Fruit fly (Drosophila melanogaster) whole organism, adult: ENCODE results near the gene CG7518.

Source experiments
- CG11617 ChIP-seq: fragments of 200-800 bp; sonication (Bioruptor generic); optimal IDR thresholded peaks from 2 replicates; lab custom pipeline; 2017; ENCODE audit warnings: mild to moderate bottlenecking, missing biosample characterization, missing genetic modification reagents, missing genetic modification characterization
- CG12768 ChIP-seq: fragments of 200-800 bp; sonication (Bioruptor generic); optimal IDR thresholded peaks from 2 replicates; lab custom pipeline; 2017; ENCODE audit warnings: missing biosample characterization, missing genetic modification characterization, mild to moderate bottlenecking, moderate library complexity, missing genetic modification reagents
- CG14711 ChIP-seq: fragments of 200-800 bp; sonication (Bioruptor generic); optimal IDR thresholded peaks from 2 replicates; lab custom pipeline; 2018; ENCODE audit warnings: missing biosample characterization, mild to moderate bottlenecking, missing genetic modification characterization, moderate library complexity
- CG1620 ChIP-seq: fragments of 200-800 bp; sonication (Bioruptor generic); optimal IDR thresholded peaks from 2 replicates; lab custom pipeline; 2016; ENCODE audit warnings: missing biosample characterization, missing genetic modification characterization
- CG33017 ChIP-seq: fragments of 200-800 bp; sonication (Bioruptor generic); optimal IDR thresholded peaks from 2 replicates; lab custom pipeline; 2018; ENCODE audit warnings: missing biosample characterization, mild to moderate bottlenecking, missing genetic modification characterization, moderate library complexity
- CG5204 ChIP-seq: fragments of 200-800 bp; sonication (Bioruptor generic); optimal IDR thresholded peaks from 2 replicates; lab custom pipeline; 2016; ENCODE audit warnings: missing biosample characterization, missing genetic modification characterization
- CG7045 ChIP-seq: fragments of 200-800 bp; sonication (Bioruptor generic); optimal IDR thresholded peaks from 2 replicates; lab custom pipeline; 2017; ENCODE audit warnings: missing biosample characterization, mild to moderate bottlenecking, missing genetic modification characterization
- CG7101 ChIP-seq: fragments of 200-800 bp; sonication (Bioruptor generic); optimal IDR thresholded peaks from 2 replicates; lab custom pipeline; 2018; ENCODE audit warnings: missing biosample characterization, mild to moderate bottlenecking, missing genetic modification characterization, moderate library complexity
- Clk ChIP-seq: fragments of 200-800 bp; sonication (Bioruptor generic); optimal IDR thresholded peaks from 2 replicates; lab custom pipeline; 2017; ENCODE audit warnings: missing biosample characterization, missing genetic modification characterization
- Crg-1 ChIP-seq: fragments of 200-800 bp; sonication (Bioruptor generic); optimal IDR thresholded peaks from 2 replicates; lab custom pipeline; 2016; ENCODE audit warnings: missing biosample characterization, missing genetic modification characterization
- Hr96 ChIP-seq: fragments of 200-800 bp; sonication (Bioruptor generic); optimal IDR thresholded peaks from 2 replicates; lab custom pipeline; 2016; ENCODE audit warnings: missing biosample characterization, missing genetic modification characterization
- Mnt ChIP-seq: fragments of 200-800 bp; sonication (Bioruptor generic); optimal IDR thresholded peaks from 2 replicates; lab custom pipeline; 2016; ENCODE audit warnings: missing biosample characterization, mild to moderate bottlenecking, missing genetic modification characterization
- bab1 ChIP-seq: fragments of 200-800 bp; sonication (Bioruptor generic); optimal IDR thresholded peaks from 3 replicates; lab custom pipeline; 2019; ENCODE audit warnings: missing biosample characterization, mild to moderate bottlenecking, missing genetic modification characterization, moderate library complexity
- cic ChIP-seq: fragments of 200-800 bp; sonication (Bioruptor generic); optimal IDR thresholded peaks from 2 replicates; lab custom pipeline; 2017; ENCODE audit warnings: missing biosample characterization, mild to moderate bottlenecking, missing genetic modification characterization, moderate library complexity
- cnc ChIP-seq, 2 experiments: fragments of >200 bp; optimal IDR thresholded peaks; 2 replicates each; lab custom pipeline; 2017
- kay ChIP-seq: fragments of 200-800 bp; sonication (Bioruptor generic); peaks from one replicate; lab custom pipeline; 2016; ENCODE audit warnings: missing biosample characterization, missing genetic modification characterization, borderline replicate concordance
- ovo ChIP-seq: fragments of 200-800 bp; sonication (Bioruptor generic); optimal IDR thresholded peaks from 2 replicates; lab custom pipeline; 2016; ENCODE audit warnings: missing biosample characterization, missing genetic modification characterization
- pad ChIP-seq: fragments of 200-800 bp; sonication (Bioruptor generic); optimal IDR thresholded peaks from 3 replicates; lab custom pipeline; 2017; ENCODE audit warnings: missing biosample characterization, missing genetic modification characterization, mild to moderate bottlenecking, moderate library complexity, missing genetic modification reagents
- tj ChIP-seq: fragments of 200-800 bp; sonication (Bioruptor generic); optimal IDR thresholded peaks from 3 replicates; lab custom pipeline; 2017; ENCODE audit warnings: missing biosample characterization, mild to moderate bottlenecking, missing genetic modification characterization, moderate library complexity
- toe ChIP-seq: fragments of 200-800 bp; sonication (Bioruptor generic); optimal IDR thresholded peaks from 2 replicates; lab custom pipeline; 2016; ENCODE audit warnings: missing biosample characterization, missing genetic modification characterization

The CG7518 gene

dm6 chr3R:13051298-13051723 is 53.4 kb downstream of the CG7518 start, which contains the start of gene CG7966:
TSS of gene CG7966 (minus strand) at chr3R:13051453.
- peak; percentile 16 for TF ChIP-seq CG1620 (GFP tag; lab: Kevin White, UChicago)
- no peak for TF ChIP-seq pad (GFP tag; lab: Kevin White, UChicago)
- peak; percentile 37 for TF ChIP-seq ovo (GFP tag; lab: Kevin White, UChicago)
- peak; percentile 33 for TF ChIP-seq CG33017 (tag; lab: Kevin White, UChicago)
- TF ChIP-seq tj (GFP tag; lab: Kevin White, UChicago) = no peak
- peak; percentile 93 for TF ChIP-seq bab1 (GFP tag; lab: Kevin White, UChicago)
- TF ChIP-seq CG7101 = peak; percentile 29
- peak; percentile 80 for TF ChIP-seq Mnt
- TF ChIP-seq cic = peak; percentile 52
- peak; percentile 3 for TF ChIP-seq CG7045
- TF ChIP-seq CG12768 (GFP tag; lab: Kevin White, UChicago) = peak; percentile 10
- TF ChIP-seq kay (GFP tag; lab: Kevin White, UChicago) = no peak
- TF ChIP-seq Hr96 (GFP tag; lab: Kevin White, UChicago) = no peak
- TF ChIP-seq CG11617 (GFP tag; lab: Kevin White, UChicago) = no peak
- no peak for TF ChIP-seq cnc (optimal IDR thresholded peaks at IDR 0.05; lab: Kevin White, UChicago)
- peak; percentile 12 for TF ChIP-seq CG14711

DNA sequence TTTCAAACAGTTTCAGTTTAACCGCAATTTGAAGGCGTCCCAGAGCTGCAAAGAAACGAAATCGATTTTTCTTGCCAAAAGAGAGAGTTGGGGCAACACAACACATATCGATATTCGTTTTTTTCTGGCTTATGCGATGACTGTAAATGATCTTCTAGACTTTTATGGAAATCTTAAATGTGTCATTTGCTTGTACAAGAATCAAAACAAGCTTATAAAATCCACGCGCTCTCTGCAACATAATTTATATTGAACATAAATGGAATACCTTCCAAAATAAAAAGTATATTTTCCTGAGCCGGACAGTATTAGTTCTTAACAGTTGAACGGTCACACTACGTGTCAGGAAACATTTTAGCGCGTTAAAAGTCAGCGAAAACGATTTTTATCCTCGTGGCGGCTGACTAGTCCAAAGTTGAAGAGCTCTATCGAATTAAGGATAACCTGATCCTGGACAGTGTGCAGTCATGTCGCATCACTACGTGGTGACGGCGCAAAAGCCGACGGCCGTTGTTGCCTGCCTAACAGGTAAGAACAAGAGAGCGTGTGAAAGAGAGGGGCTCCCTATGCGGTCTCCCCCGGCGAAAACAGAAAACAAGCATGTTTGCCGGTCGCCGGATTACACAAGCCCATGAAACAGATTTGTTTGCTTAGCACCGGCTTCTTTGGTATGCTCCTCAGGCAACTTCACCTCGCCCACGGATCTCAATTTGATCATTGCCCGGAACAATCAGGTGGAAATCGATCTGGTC is 54.2 kb downstream of the CG7518 start, which contains the start of gene pic:
pic (plus strand) TSS at position 304 of the 752 bp plus-strand sequence.
- no peak for TF ChIP-seq kay (GFP tag; lab: Kevin White, UChicago)
- TF ChIP-seq toe (GFP tag; lab: Kevin White, UChicago) = no peak
- TF ChIP-seq cnc (optimal IDR thresholded peaks at IDR 0.05; lab: Kevin White, UChicago) = no peak
- TF ChIP-seq CG12768 (GFP tag; lab: Kevin White, UChicago) = no peak
- no peak for TF ChIP-seq CG7101
- peak; percentile 28 for TF ChIP-seq Crg-1 (GFP tag; lab: Kevin White, UChicago)
- no peak for TF ChIP-seq ovo (GFP tag; lab: Kevin White, UChicago)
- no peak for TF ChIP-seq CG1620 (GFP tag; lab: Kevin White, UChicago)
- no peak for TF ChIP-seq Clk (GFP tag; lab: Kevin White, UChicago)
- TF ChIP-seq CG14711 = peak; percentile 34
- TF ChIP-seq CG7045 = no peak
- TF ChIP-seq CG33017 (tag; lab: Kevin White, UChicago) = no peak
- peak; percentile 11 for TF ChIP-seq Mnt
- TF ChIP-seq bab1 (GFP tag; lab: Kevin White, UChicago) = peak; percentile 78
- TF ChIP-seq CG5204 (GFP tag; lab: Kevin White, UChicago) = no peak
- no peak for TF ChIP-seq CG11617 (GFP tag; lab: Kevin White, UChicago)
- TF ChIP-seq cic = no peak
- TF ChIP-seq pad (GFP tag; lab: Kevin White, UChicago) = peak; percentile 2
- peak; percentile 1 for TF ChIP-seq tj (GFP tag; lab: Kevin White, UChicago)
- TF ChIP-seq Hr96 (GFP tag; lab: Kevin White, UChicago) = no peak

- TF ChIP-seq CG5204 (GFP tag; lab: Kevin White, UChicago) (no peak), CG12768 (GFP tag; lab: Kevin White, UChicago) (no peak), pad (GFP tag; lab: Kevin White, UChicago) (no peak), cnc (optimal IDR thresholded peaks at IDR 0.05; lab: Kevin White, UChicago) (no peak), ovo (GFP tag; lab: Kevin White, UChicago) (no peak), toe (GFP tag; lab: Kevin White, UChicago) (no peak), CG7101 (no peak)
Measured at dm6 chr3R:13056553-13056952, 58.7 kb downstream of the CG7518 start.

DNA sequence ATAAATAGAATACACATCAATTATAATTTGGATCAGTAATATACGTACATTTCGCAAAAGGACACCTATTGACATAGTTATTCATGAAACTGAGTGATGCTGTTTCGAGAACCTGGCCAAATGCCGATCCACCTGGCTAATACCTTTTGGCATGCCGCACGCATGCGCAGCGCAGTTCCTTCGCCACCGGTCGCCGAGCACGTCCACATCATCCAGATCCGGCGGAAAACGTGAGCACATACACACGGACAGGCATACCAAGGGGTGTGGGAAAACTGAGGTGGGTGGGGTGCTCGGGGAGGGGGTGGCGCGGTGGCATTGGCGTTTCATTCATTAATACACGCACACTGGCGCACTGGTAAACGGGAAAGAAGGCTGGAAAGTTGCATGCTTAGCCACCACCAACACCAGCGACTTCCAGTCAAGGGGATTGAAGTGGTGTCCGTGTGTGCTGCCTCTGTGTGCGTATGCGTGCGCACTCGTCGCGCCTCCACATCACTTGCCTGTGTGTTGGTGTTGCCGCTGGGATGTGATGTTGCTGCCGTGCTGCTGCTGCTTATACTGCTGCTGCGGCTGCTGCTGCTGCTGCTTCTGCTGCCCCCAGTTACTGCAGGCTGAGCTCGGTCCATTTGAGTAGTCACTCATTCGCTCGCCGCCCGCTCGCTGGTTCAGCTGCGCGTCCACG is 59.4 kb downstream of the CG7518 start, which contains the start of gene sim:
sim (plus strand) TSS at position 635 of the 685 bp plus-strand sequence.
- TF ChIP-seq CG14711 (no peak), toe (GFP tag; lab: Kevin White, UChicago) (no peak), CG33017 (tag; lab: Kevin White, UChicago) (no peak), CG12768 (GFP tag; lab: Kevin White, UChicago) (no peak), CG1620 (GFP tag; lab: Kevin White, UChicago) (no peak), tj (GFP tag; lab: Kevin White, UChicago) (no peak)
